Worm (Caenorhabditis elegans) whole organism, L2 larva: Measurements from ENCODE around the gene sid-3.

Experiments used
- C34F6.9 ChIP-seq: fragments of 150-350 bp; optimal IDR thresholded peaks from 2 replicates; lab custom pipeline; 2014; ENCODE audit warnings: missing biosample characterization, missing genetic modification characterization
- F13H6.1 ChIP-seq: sonication (generic microtip); optimal IDR thresholded peaks from 2 replicates; lab custom pipeline; 2016; ENCODE audit warnings: missing genetic modification characterization, missing compliant biosample characterization
- Y55F3AM.14 ChIP-seq: fragments of 200-800 bp; sonication (Bioruptor generic); optimal IDR thresholded peaks from 2 replicates; lab custom pipeline; 2018; ENCODE audit warnings: mild to moderate bottlenecking, missing genetic modification characterization, missing compliant biosample characterization
- ZK546.5 ChIP-seq: sonication (generic microtip); optimal IDR thresholded peaks from 2 replicates; lab custom pipeline; 2017; ENCODE audit warnings: missing biosample characterization, missing genetic modification characterization
- ama-1 ChIP-seq: fragments of 150-350 bp; optimal IDR thresholded peaks from 2 replicates; lab custom pipeline; 2018; ENCODE audit warnings: inconsistent platforms
- blmp-1 ChIP-seq: sonication (generic microtip); optimal IDR thresholded peaks from 2 replicates; lab custom pipeline; 2017; ENCODE audit warnings: missing genetic modification characterization, mild to moderate bottlenecking, missing compliant biosample characterization, antibody characterized with exemption, moderate library complexity; ENCODE audit not compliant: insufficient read depth
- ceh-16 ChIP-seq: fragments of 150-350 bp; optimal IDR thresholded peaks from 2 replicates; lab custom pipeline; 2014; ENCODE audit warnings: missing biosample characterization, missing genetic modification characterization
- ceh-82 ChIP-seq: fragments of 150-350 bp; optimal IDR thresholded peaks from 2 replicates; lab custom pipeline; 2014; ENCODE audit warnings: missing biosample characterization, missing genetic modification characterization
- crh-2 ChIP-seq: sonication (generic microtip); optimal IDR thresholded peaks from 2 replicates; lab custom pipeline; 2017; ENCODE audit warnings: missing biosample characterization, missing genetic modification characterization
- dmd-4 ChIP-seq: sonication (generic microtip); optimal IDR thresholded peaks from 2 replicates; lab custom pipeline; 2017; ENCODE audit warnings: missing biosample characterization, missing genetic modification characterization
- egl-27 ChIP-seq: sonication (generic microtip); optimal IDR thresholded peaks from 3 replicates; lab custom pipeline; 2017; ENCODE audit warnings: missing biosample characterization, missing genetic modification reagents, missing genetic modification characterization
- elt-3 ChIP-seq: sonication (generic microtip); optimal IDR thresholded peaks from 2 replicates; lab custom pipeline; 2017; ENCODE audit warnings: missing biosample characterization, missing genetic modification characterization
- fos-1 ChIP-seq: fragments of 150-350 bp; optimal IDR thresholded peaks from 2 replicates; lab custom pipeline; 2014; ENCODE audit warnings: missing biosample characterization, missing genetic modification characterization
- gmeb-1 ChIP-seq: fragments of 150-350 bp; optimal IDR thresholded peaks from 2 replicates; lab custom pipeline; 2014; ENCODE audit warnings: missing biosample characterization, missing genetic modification characterization
- lin-39 ChIP-seq: fragments of 150-350 bp; optimal IDR thresholded peaks from 2 replicates; lab custom pipeline; 2014; ENCODE audit warnings: missing biosample characterization, missing genetic modification reagents, missing genetic modification characterization
- lsy-2 ChIP-seq, 2 experiments: fragments of 150-350 bp in 1 of 2; sonication (generic microtip) in 1 of 2; optimal IDR thresholded peaks; 2 replicates each; lab custom pipeline; 2014 to 2017; ENCODE audit warnings: missing biosample characterization in 2 of 2, missing genetic modification characterization in 2 of 2
- mab-5 ChIP-seq: fragments of 150-350 bp; optimal IDR thresholded peaks from 2 replicates; lab custom pipeline; 2014; ENCODE audit warnings: missing biosample characterization, missing genetic modification characterization
- mbf-1 ChIP-seq: sonication (generic microtip); optimal IDR thresholded peaks from 2 replicates; lab custom pipeline; 2017; ENCODE audit warnings: missing biosample characterization, missing genetic modification characterization
- nhr-11 ChIP-seq: fragments of 150-350 bp; optimal IDR thresholded peaks from 2 replicates; lab custom pipeline; 2014; ENCODE audit warnings: missing biosample characterization, missing genetic modification characterization
- nhr-12 ChIP-seq: fragments of 150-350 bp; optimal IDR thresholded peaks from 2 replicates; lab custom pipeline; 2014; ENCODE audit warnings: missing biosample characterization, missing genetic modification characterization
- nhr-129 ChIP-seq: fragments of 150-350 bp; optimal IDR thresholded peaks from 2 replicates; lab custom pipeline; 2014; ENCODE audit warnings: missing biosample characterization, missing genetic modification characterization
- nhr-21 ChIP-seq: fragments of 150-350 bp; optimal IDR thresholded peaks from 2 replicates; lab custom pipeline; 2014; ENCODE audit warnings: missing biosample characterization, missing genetic modification characterization
- nhr-23 ChIP-seq: fragments of 150-350 bp; optimal IDR thresholded peaks from 2 replicates; lab custom pipeline; 2014; ENCODE audit warnings: missing biosample characterization, missing genetic modification reagents, missing genetic modification characterization
- nhr-237 ChIP-seq: fragments of 150-350 bp; optimal IDR thresholded peaks from 2 replicates; lab custom pipeline; 2014; ENCODE audit warnings: missing biosample characterization, missing genetic modification characterization
- nhr-25 ChIP-seq: fragments of 150-350 bp; sonication (generic microtip); optimal IDR thresholded peaks from 3 replicates; lab custom pipeline; 2014; ENCODE audit warnings: missing biosample characterization, missing genetic modification characterization
- nhr-6 ChIP-seq: fragments of 150-350 bp; optimal IDR thresholded peaks from 2 replicates; lab custom pipeline; 2014; ENCODE audit warnings: missing biosample characterization, missing genetic modification characterization
- nhr-77 ChIP-seq: fragments of 150-350 bp; optimal IDR thresholded peaks from 2 replicates; lab custom pipeline; 2014; ENCODE audit warnings: missing biosample characterization, missing genetic modification characterization
- peb-1 ChIP-seq: fragments of 150-350 bp; optimal IDR thresholded peaks from 2 replicates; lab custom pipeline; 2014; ENCODE audit warnings: missing biosample characterization, missing genetic modification characterization
- sem-4 ChIP-seq: fragments of 150-350 bp; optimal IDR thresholded peaks from 2 replicates; lab custom pipeline; 2014; ENCODE audit warnings: missing biosample characterization, missing genetic modification reagents, missing genetic modification characterization
- skn-1 ChIP-seq: sonication (generic microtip); optimal IDR thresholded peaks from 2 replicates; lab custom pipeline; 2017; ENCODE audit warnings: missing biosample characterization, missing genetic modification characterization
- sma-3 ChIP-seq: sonication (generic microtip); optimal IDR thresholded peaks from 2 replicates; lab custom pipeline; 2016; ENCODE audit warnings: missing genetic modification reagents, missing genetic modification characterization, missing compliant biosample characterization
- sma-9 ChIP-seq, 2 experiments: fragments of 150-350 bp in 1 of 2; sonication (generic microtip) in 1 of 2; optimal IDR thresholded peaks; 2 replicates each; lab custom pipeline; 2014 to 2016; ENCODE audit warnings: missing genetic modification characterization in 2 of 2, mild to moderate bottlenecking in 1 of 2, missing biosample characterization in 1 of 2, missing compliant biosample characterization in 1 of 2, missing genetic modification reagents in 1 of 2, moderate library complexity in 1 of 2
- snpc-4 ChIP-seq: fragments of 150-350 bp; optimal IDR thresholded peaks from 2 replicates; lab custom pipeline; 2014; ENCODE audit warnings: missing biosample characterization, missing genetic modification characterization
- unc-39 ChIP-seq: fragments of 150-350 bp; optimal IDR thresholded peaks from 2 replicates; lab custom pipeline; 2014; ENCODE audit warnings: missing biosample characterization, missing genetic modification characterization
- unc-55 ChIP-seq: fragments of 150-350 bp; sonication (generic microtip); optimal IDR thresholded peaks from 3 replicates; lab custom pipeline; 2014; ENCODE audit warnings: missing biosample characterization, missing genetic modification reagents, missing genetic modification characterization
- unc-62 ChIP-seq: fragments of 150-350 bp; optimal IDR thresholded peaks from 2 replicates; lab custom pipeline; 2014; ENCODE audit warnings: missing biosample characterization, missing genetic modification reagents, missing genetic modification characterization
- zag-1 ChIP-seq: fragments of 150-350 bp; optimal IDR thresholded peaks from 2 replicates; lab custom pipeline; 2014; ENCODE audit warnings: missing biosample characterization, missing genetic modification characterization
- ztf-1 ChIP-seq: fragments of 200-800 bp; sonication (Bioruptor generic); conservative IDR thresholded peaks from 2 replicates; pipeline ENCODE4 v1.3.6; 2022; ENCODE audit warnings: missing genetic modification characterization, missing compliant biosample characterization
- ztf-11 ChIP-seq: sonication (generic microtip); optimal IDR thresholded peaks from 2 replicates; lab custom pipeline; 2017; ENCODE audit warnings: missing biosample characterization, missing genetic modification characterization
- ztf-4 ChIP-seq: fragments of 150-350 bp; optimal IDR thresholded peaks from 2 replicates; lab custom pipeline; 2014; ENCODE audit warnings: missing biosample characterization, missing genetic modification characterization

Gene sid-3

DNA sequence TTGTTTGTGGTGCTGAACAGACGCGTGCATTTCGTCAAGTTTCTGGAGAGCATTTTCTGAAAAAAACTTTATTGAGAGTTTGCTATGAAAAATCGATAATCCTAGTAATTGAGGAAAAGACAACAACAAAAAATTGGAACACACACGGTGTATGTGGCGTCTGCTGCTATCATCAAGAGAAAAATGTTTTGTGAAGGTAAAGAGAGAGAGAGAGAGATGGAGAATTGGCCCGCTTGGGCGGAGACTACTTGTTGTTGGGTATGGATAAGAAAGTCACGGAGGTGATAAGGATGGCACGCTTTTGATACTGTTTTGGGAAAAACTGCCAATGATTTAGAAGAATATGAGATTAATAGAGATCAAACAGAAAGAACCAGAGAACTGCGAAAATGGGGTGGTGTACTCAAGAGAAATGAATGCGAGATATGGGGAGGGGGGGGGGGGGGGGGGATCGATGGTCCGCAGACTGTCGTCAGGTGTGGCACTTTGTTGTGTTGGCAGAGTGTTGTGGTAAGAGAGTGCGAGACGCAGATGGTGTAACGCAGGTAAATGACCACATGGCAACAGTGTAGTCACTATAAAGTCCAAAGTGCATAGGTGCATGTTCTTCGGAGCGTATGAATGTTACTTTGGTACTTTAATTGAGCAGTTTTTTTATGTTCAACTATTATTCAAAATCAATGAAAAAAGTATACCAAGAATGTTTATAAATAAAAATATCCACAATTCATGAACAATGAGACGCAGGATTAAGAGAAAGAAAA, 31.1 kb downstream of the sid-3 start, which contains the start of gene acdh-7:
TSS of gene acdh-7 (minus strand) at position 56 of the 764 bp plus-strand sequence.
- TF ChIP-seq fos-1 (tag; lab: Kevin White, UChicago) = peak; percentile 14
- TF ChIP-seq nhr-6 (tag; lab: Kevin White, UChicago) = no peak
- TF ChIP-seq sma-9 (GFP tag; optimal IDR thresholded peaks at IDR 0.05; lab: Kevin White, UChicago) = peak; percentile 28
- TF ChIP-seq sma-9 (tag; optimal IDR thresholded peaks at IDR 0.05; lab: Kevin White, UChicago) = no peak
- peak; percentile 15 for TF ChIP-seq crh-2 (tag; lab: Kevin White, UChicago)
- no peak for TF ChIP-seq mbf-1 (tag; lab: Kevin White, UChicago)
- peak; percentile 18 for TF ChIP-seq nhr-129 (tag; lab: Kevin White, UChicago)
- peak; percentile 68 for TF ChIP-seq ama-1 (lab: Kevin White, UChicago)

DNA sequence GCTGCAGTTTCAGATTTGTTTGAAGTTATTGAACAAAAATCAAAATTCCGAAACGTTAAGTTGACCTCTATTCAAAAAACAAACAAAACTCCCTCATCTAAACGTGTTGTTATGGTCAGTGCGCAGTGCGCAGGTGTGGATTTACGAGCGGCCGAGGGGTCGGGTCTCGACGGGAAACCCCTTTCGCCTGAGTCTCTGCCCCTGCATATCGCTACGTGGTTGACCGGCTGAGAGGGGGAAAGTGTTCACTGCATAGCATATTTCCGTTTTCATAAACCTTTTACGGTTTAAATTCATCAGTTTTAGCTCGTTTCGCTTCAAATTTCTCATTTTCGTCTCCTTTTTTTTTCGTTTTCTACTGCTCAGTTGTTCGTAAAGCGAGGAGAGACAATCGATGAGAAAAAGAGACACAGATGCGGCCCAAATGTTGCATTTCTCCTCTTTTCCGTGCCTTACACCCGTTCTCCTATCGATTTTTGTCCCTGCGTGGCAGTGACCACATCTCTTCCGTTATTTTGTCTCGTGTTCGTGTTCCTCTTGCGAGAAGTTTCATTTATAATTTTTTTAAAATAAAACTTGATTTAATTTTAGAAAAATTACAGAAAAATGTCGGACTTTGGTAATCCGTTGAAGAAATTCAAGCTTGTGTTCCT, 35.8 kb downstream of the sid-3 start, which contains the start of gene rab-6.2:
TSS of gene rab-6.2 (plus strand) at position 603 of the 653 bp plus-strand sequence.
- TF ChIP-seq lin-39 (tag; lab: Kevin White, UChicago) = no peak
- no peak for TF ChIP-seq snpc-4
- TF ChIP-seq nhr-77 = no peak
- peak; percentile 32 for TF ChIP-seq unc-55 (GFP tag; lab: Kevin White, UChicago)
- no peak for TF ChIP-seq skn-1 (tag; lab: Kevin White, UChicago)
- no peak for TF ChIP-seq blmp-1
- no peak for TF ChIP-seq dmd-4 (tag; lab: Kevin White, UChicago)
- TF ChIP-seq sem-4 (tag; lab: Kevin White, UChicago) = no peak
- TF ChIP-seq unc-39 = no peak
- no peak for TF ChIP-seq gmeb-1
- TF ChIP-seq nhr-237 (tag; lab: Kevin White, UChicago) = no peak
- TF ChIP-seq nhr-12 (tag; lab: Kevin White, UChicago) = no peak
- TF ChIP-seq unc-62 (GFP tag; lab: Kevin White, UChicago) = no peak
- no peak for TF ChIP-seq peb-1 (tag; lab: Kevin White, UChicago)
- TF ChIP-seq nhr-129 (tag; lab: Kevin White, UChicago) = no peak
- TF ChIP-seq mab-5 (tag; lab: Kevin White, UChicago) = no peak
- TF ChIP-seq ztf-4 (tag; lab: Kevin White, UChicago) = no peak
- no peak for TF ChIP-seq mbf-1 (tag; lab: Kevin White, UChicago)
- no peak for TF ChIP-seq Y55F3AM.14 (GFP tag; lab: Kevin White, UChicago)
- TF ChIP-seq ZK546.5 = no peak
- no peak for TF ChIP-seq egl-27 (tag; lab: Kevin White, UChicago)
- TF ChIP-seq C34F6.9 (tag; lab: Kevin White, UChicago) = peak; percentile 34
- TF ChIP-seq zag-1 (tag; lab: Kevin White, UChicago) = no peak
- TF ChIP-seq crh-2 (tag; lab: Kevin White, UChicago) = peak; percentile 7
- TF ChIP-seq ztf-1 (GFP tag; lab: Robert Waterston, UW) = no peak

DNA sequence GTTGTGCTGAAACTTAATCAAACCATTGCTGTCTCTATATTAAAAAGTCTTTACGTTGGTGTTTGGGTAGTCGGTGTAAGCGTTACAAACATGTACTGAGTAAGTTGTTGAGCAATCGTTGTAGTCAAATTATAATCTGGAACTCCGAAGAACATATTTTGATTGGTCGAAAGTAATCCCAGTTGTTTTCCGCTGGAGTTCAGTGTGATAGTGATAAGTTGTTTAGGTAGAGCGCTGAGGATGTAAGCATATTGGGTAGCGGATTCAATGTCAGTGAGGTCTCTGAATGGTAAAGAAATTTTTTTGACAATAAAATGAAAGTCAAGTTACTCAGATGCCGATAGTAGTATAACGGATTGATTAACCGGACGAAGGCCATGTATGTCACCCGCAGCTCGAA, 41.2 kb downstream of the sid-3 start:
- no peak for TF ChIP-seq nhr-11 (tag; lab: Kevin White, UChicago)
- TF ChIP-seq ama-1 (lab: Kevin White, UChicago) = no peak
- TF ChIP-seq sma-3 (GFP tag; lab: Kevin White, UChicago) = no peak
- TF ChIP-seq peb-1 (tag; lab: Kevin White, UChicago) = no peak
- no peak for TF ChIP-seq nhr-23 (tag; lab: Kevin White, UChicago)
- TF ChIP-seq nhr-25 (tag; lab: Kevin White, UChicago) = no peak
- no peak for TF ChIP-seq blmp-1
- no peak for TF ChIP-seq F13H6.1 (tag; lab: Kevin White, UChicago)
- no peak for TF ChIP-seq ceh-16 (tag; lab: Kevin White, UChicago)
- no peak for TF ChIP-seq nhr-21
- no peak for TF ChIP-seq nhr-129 (tag; lab: Kevin White, UChicago)
- no peak for TF ChIP-seq lsy-2 (tag; optimal IDR thresholded peaks at IDR 0.05; lab: Kevin White, UChicago)
- TF ChIP-seq ceh-82 (tag; lab: Kevin White, UChicago) = no peak
- TF ChIP-seq Y55F3AM.14 (GFP tag; lab: Kevin White, UChicago) = no peak
- TF ChIP-seq elt-3 (tag; lab: Kevin White, UChicago) = no peak
- TF ChIP-seq ztf-11 (tag; lab: Kevin White, UChicago) = no peak
- no peak for TF ChIP-seq sem-4 (tag; lab: Kevin White, UChicago)
- TF ChIP-seq skn-1 (tag; lab: Kevin White, UChicago) = no peak
- no peak for TF ChIP-seq dmd-4 (tag; lab: Kevin White, UChicago)
- TF ChIP-seq ztf-4 (tag; lab: Kevin White, UChicago) = no peak
